Worm (Caenorhabditis elegans): Measurements from ENCODE around the gene rev-3.

DNA sequence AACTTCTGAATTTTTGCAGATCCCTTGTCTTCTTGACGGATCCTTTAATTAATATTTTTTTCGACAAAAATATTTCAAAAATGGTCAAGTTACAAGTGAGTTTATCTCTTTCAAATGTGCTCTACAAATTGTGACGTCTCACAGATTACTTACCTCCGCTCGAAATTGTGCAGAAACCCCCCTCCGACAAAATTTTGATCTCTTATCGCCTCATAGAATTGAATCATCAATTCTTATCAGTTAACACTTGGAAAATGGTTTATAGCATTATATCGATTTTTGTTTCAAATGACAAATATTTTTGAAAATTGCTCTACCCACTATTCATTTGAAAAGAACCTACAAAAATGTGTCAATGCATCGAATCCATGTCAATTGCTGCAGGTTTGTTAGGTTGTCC is 55.5 kb downstream of the rev-3 start, which contains the start of gene B0244.10:
- TF ChIP-seq T22C8.4 (GFP tag; IDR thresholded peaks at IDR 0.05) (no peak), tab-1 (GFP tag; IDR thresholded peaks at IDR 0.05) (no peak), med-1 (GFP tag; optimal IDR thresholded peaks at IDR 0.05; ENCODE audit: insufficient read depth) (no peak), ref-1 (GFP tag; conservative IDR thresholded peaks at IDR 0.05) (no peak), ztf-23 (GFP tag; IDR thresholded peaks at IDR 0.05) (no peak), ztf-29 (GFP tag; IDR thresholded peaks at IDR 0.05) (no peak), cog-1 (tag; optimal IDR thresholded peaks at IDR 0.05) (no peak), flt-1 (GFP tag; IDR thresholded peaks at IDR 0.05) (no peak), klf-2 (GFP tag; conservative IDR thresholded peaks at IDR 0.05) (no peak)

Data from whole organism, midembryonic.